Fruit fly (Drosophila melanogaster): Measurements from ENCODE around the gene pn.

The pn gene

dm6 chrX:2149478-2149877, 31.5 kb upstream of the pn start, which contains the start of gene bcn92 (continued):
- peak; percentile 93 for TF ChIP-seq vnd (GFP tag; IDR thresholded peaks at IDR 0.05; ENCODE audit: partially characterized antibody)
- no peak for TF ChIP-seq Rx (GFP tag; IDR thresholded peaks at IDR 0.05)
- TF ChIP-seq sim (GFP tag; IDR thresholded peaks at IDR 0.05): no peak
- peak; percentile 2 for TF ChIP-seq Ssrp (tag; optimal IDR thresholded peaks at IDR 0.05)
- TF ChIP-seq MTF-1 (GFP tag; optimal IDR thresholded peaks at IDR 0.05; ENCODE audit: borderline replicate concordance): no peak
- TF ChIP-seq CG7556 (GFP tag; optimal IDR thresholded peaks at IDR 0.05): no peak
- TF ChIP-seq CG17912 (GFP tag; optimal IDR thresholded peaks at IDR 0.05): no peak
- TF ChIP-seq Vsx1 (GFP tag; optimal IDR thresholded peaks at IDR 0.05): no peak
- no peak for TF ChIP-seq CG11695 (GFP tag; IDR thresholded peaks at IDR 0.05)
- no peak for TF ChIP-seq bowl (GFP tag; IDR thresholded peaks at IDR 0.05)
- TF ChIP-seq Lim3 (GFP tag; IDR thresholded peaks at IDR 0.05): no peak
- TF ChIP-seq CG17186 (GFP tag; optimal IDR thresholded peaks at IDR 0.05): no peak
- TF ChIP-seq mirr (GFP tag; optimal IDR thresholded peaks at IDR 0.05): no peak
- TF ChIP-seq ind (GFP tag; optimal IDR thresholded peaks at IDR 0.05): peak; percentile 46
- peak; percentile 4 for TF ChIP-seq HLHmδ (GFP tag; optimal IDR thresholded peaks at IDR 0.05)
- TF ChIP-seq amos (GFP tag; IDR thresholded peaks at IDR 0.05; ENCODE audit: partially characterized antibody): peak; percentile 97
- TF ChIP-seq CG18011 (GFP tag; optimal IDR thresholded peaks at IDR 0.05): no peak
- peak; percentile 84 for TF ChIP-seq CG9932 (GFP tag; IDR thresholded peaks at IDR 0.05)
- peak; percentile 56 for TF ChIP-seq gem (tag; optimal IDR thresholded peaks at IDR 0.05)
- TF ChIP-seq CG11696 (GFP tag; IDR thresholded peaks at IDR 0.05): no peak
- no peak for TF ChIP-seq ap (GFP tag; IDR thresholded peaks at IDR 0.05)
- peak; percentile 93 for TF ChIP-seq CG34224 (GFP tag; IDR thresholded peaks at IDR 0.05; ENCODE audit: partially characterized antibody)
- no peak; the same call in 1 of the 2 replicates for TF ChIP-seq chm (GFP tag; IDR thresholded peaks at IDR 0.05)
- peak; percentile 33 for TF ChIP-seq CG7786 (GFP tag; optimal IDR thresholded peaks at IDR 0.05)
- TF ChIP-seq sob (GFP tag; IDR thresholded peaks at IDR 0.05): peak; percentile 57
- no peak for TF ChIP-seq ssp (GFP tag; IDR thresholded peaks at IDR 0.05)
- TF ChIP-seq CG6654 (GFP tag; optimal IDR thresholded peaks at IDR 0.05): no peak
- peak; percentile 93 for TF ChIP-seq inv (GFP tag; IDR thresholded peaks at IDR 0.05; ENCODE audit: partially characterized antibody)
- TF ChIP-seq Dip3 (GFP tag; optimal IDR thresholded peaks at IDR 0.05): peak; percentile 23
- TF ChIP-seq CG10147 (GFP tag; optimal IDR thresholded peaks at IDR 0.05): peak; percentile 29
- TF ChIP-seq Hr39 (optimal IDR thresholded peaks at IDR 0.05): no peak
- TF ChIP-seq CG14667 (GFP tag; IDR thresholded peaks at IDR 0.05): 0 out of 2 replicates have a peak, but pooled peaks have one; percentile 5
- no peak for TF ChIP-seq ro (GFP tag; IDR thresholded peaks at IDR 0.05)
- TF ChIP-seq her (GFP tag; optimal IDR thresholded peaks at IDR 0.05): peak; percentile 30
- no peak for TF ChIP-seq fd102C (GFP tag; optimal IDR thresholded peaks at IDR 0.05)
- peak; percentile 5 for TF ChIP-seq CG9817 (tag; optimal IDR thresholded peaks at IDR 0.05)
- TF ChIP-seq MBD-R2 (GFP tag; IDR thresholded peaks at IDR 0.05): peak; percentile 91
- TF ChIP-seq Rfx (GFP tag; IDR thresholded peaks at IDR 0.05): peak; percentile 73
- TF ChIP-seq GATAe (GFP tag; conservative IDR thresholded peaks at IDR 0.05): no peak
- no peak for TF ChIP-seq disco-r (GFP tag; optimal IDR thresholded peaks at IDR 0.05)
- peak; percentile 6 for TF ChIP-seq crc (GFP tag; optimal IDR thresholded peaks at IDR 0.05)
- no peak for TF ChIP-seq CG9437 (GFP tag; optimal IDR thresholded peaks at IDR 0.05)
- TF ChIP-seq CG1647 (GFP tag; optimal IDR thresholded peaks at IDR 0.05): peak; percentile 26
- TF ChIP-seq ERR (GFP tag; optimal IDR thresholded peaks at IDR 0.05): peak; percentile 19
- no peak for TF ChIP-seq cad (GFP tag; optimal IDR thresholded peaks at IDR 0.05)
- TF ChIP-seq CG15696 (tag; optimal IDR thresholded peaks at IDR 0.05): no peak
- TF ChIP-seq insv (GFP tag; optimal IDR thresholded peaks at IDR 0.05): peak in 1 of 2 experiments; percentile 84
- no peak for TF ChIP-seq Atf3 (GFP tag; optimal IDR thresholded peaks at IDR 0.05)
- TF ChIP-seq CG5953 (GFP tag; IDR thresholded peaks at IDR 0.05): no peak
- peak; percentile 50 for TF ChIP-seq jumu (GFP tag; optimal IDR thresholded peaks at IDR 0.05)
- TF ChIP-seq Adf1 (GFP tag; IDR thresholded peaks at IDR 0.05): 0 out of 2 replicates have a peak, but pooled peaks have one; percentile 13
- TF ChIP-seq hb (GFP tag; IDR thresholded peaks at IDR 0.05; ENCODE audit: partially characterized antibody): peak; percentile 87
